Worm (Caenorhabditis elegans) whole organism, L2 larva: ENCODE data around the gene fbxa-100.

Experiments used
- F13H6.1 ChIP-seq: sonication (generic microtip); optimal IDR thresholded peaks from 2 replicates; lab custom pipeline; 2016; ENCODE audit warnings: missing genetic modification characterization, missing compliant biosample characterization
- Y55F3AM.14 ChIP-seq: fragments of 200-800 bp; sonication (Bioruptor generic); optimal IDR thresholded peaks from 2 replicates; lab custom pipeline; 2018; ENCODE audit warnings: mild to moderate bottlenecking, missing genetic modification characterization, missing compliant biosample characterization
- ZK546.5 ChIP-seq: sonication (generic microtip); optimal IDR thresholded peaks from 2 replicates; lab custom pipeline; 2017; ENCODE audit warnings: missing biosample characterization, missing genetic modification characterization
- aly-2 ChIP-seq: fragments of 150-350 bp; optimal IDR thresholded peaks from 2 replicates; lab custom pipeline; 2014; ENCODE audit warnings: missing biosample characterization, missing genetic modification characterization
- ama-1 ChIP-seq: fragments of 150-350 bp; optimal IDR thresholded peaks from 2 replicates; lab custom pipeline; 2018; ENCODE audit warnings: inconsistent platforms
- blmp-1 ChIP-seq: sonication (generic microtip); optimal IDR thresholded peaks from 2 replicates; lab custom pipeline; 2017; ENCODE audit warnings: missing genetic modification characterization, mild to moderate bottlenecking, missing compliant biosample characterization, antibody characterized with exemption, moderate library complexity; ENCODE audit not compliant: insufficient read depth
- ceh-16 ChIP-seq: fragments of 150-350 bp; optimal IDR thresholded peaks from 2 replicates; lab custom pipeline; 2014; ENCODE audit warnings: missing biosample characterization, missing genetic modification characterization
- egl-27 ChIP-seq: sonication (generic microtip); optimal IDR thresholded peaks from 3 replicates; lab custom pipeline; 2017; ENCODE audit warnings: missing biosample characterization, missing genetic modification reagents, missing genetic modification characterization
- elt-1 ChIP-seq: fragments of 150-350 bp; optimal IDR thresholded peaks from 2 replicates; lab custom pipeline; 2014; ENCODE audit warnings: missing biosample characterization, missing genetic modification characterization
- elt-3 ChIP-seq: sonication (generic microtip); optimal IDR thresholded peaks from 2 replicates; lab custom pipeline; 2017; ENCODE audit warnings: missing biosample characterization, missing genetic modification characterization
- fos-1 ChIP-seq: fragments of 150-350 bp; optimal IDR thresholded peaks from 2 replicates; lab custom pipeline; 2014; ENCODE audit warnings: missing biosample characterization, missing genetic modification characterization
- lin-11 ChIP-seq: fragments of 150-350 bp; sonication (generic microtip); optimal IDR thresholded peaks from 2 replicates; lab custom pipeline; 2014; ENCODE audit warnings: missing biosample characterization, missing genetic modification characterization, inconsistent platforms, mixed read lengths
- lin-13 ChIP-seq: fragments of 150-350 bp; optimal IDR thresholded peaks from 2 replicates; lab custom pipeline; 2014; ENCODE audit warnings: missing biosample characterization, missing genetic modification reagents, missing genetic modification characterization
- lin-39 ChIP-seq: fragments of 150-350 bp; optimal IDR thresholded peaks from 2 replicates; lab custom pipeline; 2014; ENCODE audit warnings: missing biosample characterization, missing genetic modification reagents, missing genetic modification characterization
- mab-5 ChIP-seq: fragments of 150-350 bp; optimal IDR thresholded peaks from 2 replicates; lab custom pipeline; 2014; ENCODE audit warnings: missing biosample characterization, missing genetic modification characterization
- mbf-1 ChIP-seq: sonication (generic microtip); optimal IDR thresholded peaks from 2 replicates; lab custom pipeline; 2017; ENCODE audit warnings: missing biosample characterization, missing genetic modification characterization
- mdl-1 ChIP-seq, 2 experiments: fragments of 150-350 bp in 1 of 2; sonication (generic microtip) in 1 of 2; optimal IDR thresholded peaks; 2 replicates each; lab custom pipeline; 2017; ENCODE audit warnings: missing biosample characterization in 2 of 2, missing genetic modification characterization in 2 of 2
- nhr-10 ChIP-seq: sonication (generic microtip); optimal IDR thresholded peaks from 2 replicates; lab custom pipeline; 2017; ENCODE audit warnings: missing biosample characterization, missing genetic modification characterization
- nhr-11 ChIP-seq: fragments of 150-350 bp; optimal IDR thresholded peaks from 2 replicates; lab custom pipeline; 2014; ENCODE audit warnings: missing biosample characterization, missing genetic modification characterization
- nhr-12 ChIP-seq: fragments of 150-350 bp; optimal IDR thresholded peaks from 2 replicates; lab custom pipeline; 2014; ENCODE audit warnings: missing biosample characterization, missing genetic modification characterization
- nhr-129 ChIP-seq: fragments of 150-350 bp; optimal IDR thresholded peaks from 2 replicates; lab custom pipeline; 2014; ENCODE audit warnings: missing biosample characterization, missing genetic modification characterization
- nhr-23 ChIP-seq: fragments of 150-350 bp; optimal IDR thresholded peaks from 2 replicates; lab custom pipeline; 2014; ENCODE audit warnings: missing biosample characterization, missing genetic modification reagents, missing genetic modification characterization
- nhr-237 ChIP-seq: fragments of 150-350 bp; optimal IDR thresholded peaks from 2 replicates; lab custom pipeline; 2014; ENCODE audit warnings: missing biosample characterization, missing genetic modification characterization
- nhr-6 ChIP-seq: fragments of 150-350 bp; optimal IDR thresholded peaks from 2 replicates; lab custom pipeline; 2014; ENCODE audit warnings: missing biosample characterization, missing genetic modification characterization
- nhr-77 ChIP-seq: fragments of 150-350 bp; optimal IDR thresholded peaks from 2 replicates; lab custom pipeline; 2014; ENCODE audit warnings: missing biosample characterization, missing genetic modification characterization
- peb-1 ChIP-seq: fragments of 150-350 bp; optimal IDR thresholded peaks from 2 replicates; lab custom pipeline; 2014; ENCODE audit warnings: missing biosample characterization, missing genetic modification characterization
- sem-4 ChIP-seq: fragments of 150-350 bp; optimal IDR thresholded peaks from 2 replicates; lab custom pipeline; 2014; ENCODE audit warnings: missing biosample characterization, missing genetic modification reagents, missing genetic modification characterization
- sma-3 ChIP-seq: sonication (generic microtip); optimal IDR thresholded peaks from 2 replicates; lab custom pipeline; 2016; ENCODE audit warnings: missing genetic modification reagents, missing genetic modification characterization, missing compliant biosample characterization
- sma-9 ChIP-seq, 2 experiments: fragments of 150-350 bp in 1 of 2; sonication (generic microtip) in 1 of 2; optimal IDR thresholded peaks; 2 replicates each; lab custom pipeline; 2014 to 2016; ENCODE audit warnings: missing genetic modification characterization in 2 of 2, mild to moderate bottlenecking in 1 of 2, missing biosample characterization in 1 of 2, missing compliant biosample characterization in 1 of 2, missing genetic modification reagents in 1 of 2, moderate library complexity in 1 of 2
- unc-39 ChIP-seq: fragments of 150-350 bp; optimal IDR thresholded peaks from 2 replicates; lab custom pipeline; 2014; ENCODE audit warnings: missing biosample characterization, missing genetic modification characterization
- unc-55 ChIP-seq: fragments of 150-350 bp; sonication (generic microtip); optimal IDR thresholded peaks from 3 replicates; lab custom pipeline; 2014; ENCODE audit warnings: missing biosample characterization, missing genetic modification reagents, missing genetic modification characterization
- unc-62 ChIP-seq: fragments of 150-350 bp; optimal IDR thresholded peaks from 2 replicates; lab custom pipeline; 2014; ENCODE audit warnings: missing biosample characterization, missing genetic modification reagents, missing genetic modification characterization
- ztf-1 ChIP-seq: fragments of 200-800 bp; sonication (Bioruptor generic); conservative IDR thresholded peaks from 2 replicates; pipeline ENCODE4 v1.3.6; 2022; ENCODE audit warnings: missing genetic modification characterization, missing compliant biosample characterization
- ztf-11 ChIP-seq: sonication (generic microtip); optimal IDR thresholded peaks from 2 replicates; lab custom pipeline; 2017; ENCODE audit warnings: missing biosample characterization, missing genetic modification characterization
- ztf-4 ChIP-seq: fragments of 150-350 bp; optimal IDR thresholded peaks from 2 replicates; lab custom pipeline; 2014; ENCODE audit warnings: missing biosample characterization, missing genetic modification characterization

The fbxa-100 gene

ce11 chrV:16090685-16091084 is 28.8 kb upstream of the fbxa-100 start, which contains the start of gene F22B8.3:
Gene F22B8.3, plus strand, starts transcription at chrV:16090985.
- TF ChIP-seq lin-39, result no peak
- no peak for TF ChIP-seq Y55F3AM.14 (GFP tag; lab: Kevin White, UChicago)
- no peak for TF ChIP-seq nhr-129 (tag; lab: Kevin White, UChicago)
- no peak for TF ChIP-seq nhr-237 (tag; lab: Kevin White, UChicago)
- TF ChIP-seq F13H6.1 (tag; lab: Kevin White, UChicago), result no peak
- no peak for TF ChIP-seq nhr-23 (tag; lab: Kevin White, UChicago)
- TF ChIP-seq ztf-4, result no peak
- TF ChIP-seq lin-13 (GFP tag; lab: Kevin White, UChicago), result no peak
- TF ChIP-seq blmp-1, result no peak
- no peak for TF ChIP-seq peb-1 (tag; lab: Kevin White, UChicago)

ce11 chrV:16080678-16081077 is 18.8 kb upstream of the fbxa-100 start:
- TF ChIP-seq fos-1 (tag; lab: Kevin White, UChicago) (no peak), elt-1 (tag; lab: Kevin White, UChicago) (no peak), egl-27 (tag; lab: Kevin White, UChicago) (no peak), mbf-1 (no peak), nhr-6 (no peak), ama-1 (lab: Kevin White, UChicago) (no peak), aly-2 (tag; lab: Kevin White, UChicago) (no peak), unc-55 (GFP tag; lab: Kevin White, UChicago) (no peak), sem-4 (tag; lab: Kevin White, UChicago) (no peak), mdl-1 (tag; optimal IDR thresholded peaks at IDR 0.05; lab: Kevin White, UChicago) (no peak), ztf-11 (tag; lab: Kevin White, UChicago) (no peak), peb-1 (tag; lab: Kevin White, UChicago) (no peak)

ce11 chrV:16080039-16080438 is 18.1 kb upstream of the fbxa-100 start:
- TF ChIP-seq fos-1 (tag; lab: Kevin White, UChicago) (peak; percentile 69), sma-9 (GFP tag; optimal IDR thresholded peaks at IDR 0.05; lab: Kevin White, UChicago) (peak; percentile 57), sma-9 (tag; optimal IDR thresholded peaks at IDR 0.05; lab: Kevin White, UChicago) (no peak), ztf-4 (no peak)

ce11 chrV:16075250-16075709 is 13.4 kb upstream of the fbxa-100 start, which contains the start of the genes F14H3.12 and srj-29:
Gene F14H3.12, minus strand, starts transcription at chrV:16075323.
Gene srj-29, plus strand, starts transcription at chrV:16075659.
- TF ChIP-seq fos-1 (tag; lab: Kevin White, UChicago), result peak; percentile 30
- TF ChIP-seq peb-1 (tag; lab: Kevin White, UChicago), result no peak

ce11 chrV:16073856-16074255 is 12.0 kb upstream of the fbxa-100 start, which contains the start of gene srj-10:
Gene srj-10, minus strand, starts transcription at chrV:16073956.
- TF ChIP-seq lin-11 (tag; lab: Kevin White, UChicago) (no peak), fos-1 (tag; lab: Kevin White, UChicago) (no peak), nhr-12 (no peak), lin-13 (GFP tag; lab: Kevin White, UChicago) (no peak), ztf-11 (tag; lab: Kevin White, UChicago) (no peak), elt-3 (tag; lab: Kevin White, UChicago) (no peak), unc-62 (GFP tag; lab: Kevin White, UChicago) (no peak)

- TF ChIP-seq nhr-77 (tag; lab: Kevin White, UChicago), result no peak
- peak; percentile 9 for TF ChIP-seq fos-1 (tag; lab: Kevin White, UChicago)
- TF ChIP-seq, all 48 proteins: peak for 1
Measured at ce11 chrV:16071167-16071566, 9.3 kb upstream of the fbxa-100 start, which contains the start of gene nhr-176. Gene nhr-176, plus strand, starts transcription at chrV:16071325.

- no peak for TF ChIP-seq ztf-4
- TF ChIP-seq elt-3 (tag; lab: Kevin White, UChicago), result no peak
- no peak for TF ChIP-seq nhr-6
- no peak for TF ChIP-seq mdl-1 (tag; optimal IDR thresholded peaks at IDR 0.05; lab: Kevin White, UChicago)
- no peak for TF ChIP-seq nhr-11 (tag; lab: Kevin White, UChicago)
- TF ChIP-seq mab-5 (tag; lab: Kevin White, UChicago), result no peak
- no peak for TF ChIP-seq nhr-10
- TF ChIP-seq nhr-77 (tag; lab: Kevin White, UChicago), result no peak
- no peak for TF ChIP-seq unc-55 (GFP tag; lab: Kevin White, UChicago)
- no peak for TF ChIP-seq peb-1 (tag; lab: Kevin White, UChicago)
- no peak for TF ChIP-seq ZK546.5 (tag; lab: Kevin White, UChicago)
- TF ChIP-seq unc-62 (GFP tag; lab: Kevin White, UChicago), result no peak
- TF ChIP-seq Y55F3AM.14 (GFP tag; lab: Kevin White, UChicago), result no peak
- TF ChIP-seq ceh-16, result no peak
- TF ChIP-seq sma-3, result no peak
- TF ChIP-seq ztf-11 (tag; lab: Kevin White, UChicago), result no peak
- TF ChIP-seq unc-39, result no peak
- no peak for TF ChIP-seq sem-4 (tag; lab: Kevin White, UChicago)
- TF ChIP-seq ztf-1 (GFP tag; lab: Robert Waterston, UW), result no peak
Measured at ce11 chrV:16068938-16069337, 7.0 kb upstream of the fbxa-100 start, which contains the start of gene cyp-35D1. Gene cyp-35D1, plus strand, starts transcription at chrV:16069238.
